Worm (Caenorhabditis elegans) whole organism, young adult: Measurements from ENCODE around the gene hum-8.

Source experiments
- B0019.2 ChIP-seq: fragments of 200-800 bp; sonication (Bioruptor generic); conservative IDR thresholded peaks from 2 replicates; pipeline ENCODE4 v1.3.6; 2022; ENCODE audit warnings: missing genetic modification reagents, missing genetic modification characterization, missing compliant biosample characterization
- B0035.1 ChIP-seq: sonication (generic microtip); optimal IDR thresholded peaks from 2 replicates; lab custom pipeline; 2016; ENCODE audit warnings: missing genetic modification characterization, mild to moderate bottlenecking, missing compliant biosample characterization, missing genotype, missing genetic modification reagents
- B0261.1 ChIP-seq: sonication (generic microtip); optimal IDR thresholded peaks from 2 replicates; lab custom pipeline; 2016; ENCODE audit warnings: mild to moderate bottlenecking, missing genetic modification characterization, moderate library complexity, missing compliant biosample characterization
- B0336.3 ChIP-seq: fragments of 200-800 bp; sonication (Bioruptor generic); IDR thresholded peaks from 2 replicates; pipeline ENCODE4 v1.3.6; 2022; ENCODE audit warnings: missing genetic modification characterization, missing compliant biosample characterization
- D2030.7 ChIP-seq: fragments of 200-800 bp; sonication (Bioruptor generic); IDR thresholded peaks from 2 replicates; pipeline ENCODE4 v1.3.6; 2022; ENCODE audit warnings: missing genetic modification reagents, missing genetic modification characterization, missing compliant biosample characterization
- F10E7.11 ChIP-seq: sonication (generic microtip); optimal IDR thresholded peaks from 2 replicates; lab custom pipeline; 2017; ENCODE audit warnings: mild to moderate bottlenecking, missing genetic modification characterization, moderate library complexity, missing compliant biosample characterization
- F22D6.2 ChIP-seq: sonication (generic microtip); optimal IDR thresholded peaks from 2 replicates; lab custom pipeline; 2016; ENCODE audit warnings: mild to moderate bottlenecking, missing genetic modification characterization, missing compliant biosample characterization
- F33H1.4 ChIP-seq: fragments of 200-800 bp; sonication (Bioruptor generic); IDR thresholded peaks from 2 replicates; pipeline ENCODE4 v1.3.6; 2022; ENCODE audit warnings: missing genetic modification reagents, missing genetic modification characterization, missing compliant biosample characterization
- K11D2.4 ChIP-seq: fragments of 200-800 bp; sonication (Bioruptor generic); IDR thresholded peaks from 2 replicates; pipeline ENCODE4 v1.3.6; 2022; ENCODE audit warnings: missing genetic modification reagents, missing genetic modification characterization, missing compliant biosample characterization
- Y79H2A.3 ChIP-seq: fragments of 200-800 bp; sonication (Bioruptor generic); conservative IDR thresholded peaks from 2 replicates; pipeline ENCODE4 v1.3.6; 2022; ENCODE audit warnings: missing genetic modification reagents, missing genetic modification characterization, missing compliant biosample characterization
- ama-1 ChIP-seq, 3 experiments: fragments of 150-350 bp in 1 of 3; sonication (generic microtip) in 2 of 3; optimal IDR thresholded peaks; 2 replicates each; lab custom pipeline; 2014 to 2018; ENCODE audit warnings: missing biosample characterization in 2 of 3, missing genetic modification characterization in 2 of 3, missing genetic modification reagents in 2 of 3
- aptf-2 ChIP-seq: fragments of 200-800 bp; sonication (Bioruptor generic); conservative IDR thresholded peaks from 2 replicates; pipeline ENCODE4 v1.3.6; 2022; ENCODE audit warnings: missing genetic modification reagents, missing genetic modification characterization, missing compliant biosample characterization
- athp-1 ChIP-seq: sonication (generic microtip); optimal IDR thresholded peaks from 2 replicates; lab custom pipeline; 2017; ENCODE audit warnings: mild to moderate bottlenecking, missing genetic modification characterization, missing compliant biosample characterization
- attf-6 ChIP-seq: fragments of 200-800 bp; sonication (Bioruptor generic); IDR thresholded peaks from 2 replicates; pipeline ENCODE4 v1.3.6; 2022; ENCODE audit warnings: missing genetic modification reagents, missing genetic modification characterization, missing compliant biosample characterization
- bed-1 ChIP-seq: fragments of 200-800 bp; sonication (Bioruptor generic); IDR thresholded peaks from 2 replicates; pipeline ENCODE4 v1.3.6; 2022; ENCODE audit warnings: missing genetic modification reagents, missing genetic modification characterization, missing compliant biosample characterization
- cebp-1 ChIP-seq, 2 experiments: fragments of 200-800 bp in 1 of 2; sonication (Bioruptor generic) in 1 of 2; sonication (generic microtip) in 1 of 2; IDR thresholded peaks in 1 of 2; optimal IDR thresholded peaks in 1 of 2; 2 replicates each; pipeline versions ENCODE4 v1.3.6 to Lab custom; 2017 to 2022; ENCODE audit warnings: missing compliant biosample characterization in 2 of 2, missing genetic modification characterization in 2 of 2, mild to moderate bottlenecking in 1 of 2, missing genetic modification reagents in 1 of 2, moderate library complexity in 1 of 2
- cebp-2 ChIP-seq: fragments of 200-800 bp; sonication (Bioruptor generic); IDR thresholded peaks from 2 replicates; pipeline ENCODE4 v1.3.6; 2022; ENCODE audit warnings: missing genetic modification characterization, missing compliant biosample characterization
- ceh-40 ChIP-seq: fragments of 200-800 bp; sonication (Bioruptor generic); IDR thresholded peaks from 2 replicates; pipeline ENCODE4 v1.3.6; 2022; ENCODE audit warnings: missing genetic modification characterization, missing compliant biosample characterization
- ceh-58 ChIP-seq: fragments of 200-800 bp; sonication (Bioruptor generic); IDR thresholded peaks from 2 replicates; pipeline ENCODE4 v1.3.6; 2022; ENCODE audit warnings: missing genetic modification characterization, missing compliant biosample characterization
- ceh-91 ChIP-seq: fragments of 200-800 bp; sonication (Bioruptor generic); IDR thresholded peaks from 2 replicates; pipeline ENCODE4 v1.3.6; 2022; ENCODE audit warnings: missing genetic modification reagents, missing genetic modification characterization, missing compliant biosample characterization
- chd-7 ChIP-seq: sonication (generic microtip); optimal IDR thresholded peaks from 2 replicates; lab custom pipeline; 2016; ENCODE audit warnings: mild to moderate bottlenecking, missing genetic modification characterization, moderate library complexity, missing compliant biosample characterization
- die-1 ChIP-seq: sonication (generic microtip); optimal IDR thresholded peaks from 2 replicates; lab custom pipeline; 2016; ENCODE audit warnings: missing genotype, mild to moderate bottlenecking, missing genetic modification characterization, missing compliant biosample characterization
- egl-44 ChIP-seq: fragments of 200-800 bp; sonication (Bioruptor generic); IDR thresholded peaks from 2 replicates; pipeline ENCODE4 v1.3.6; 2022; ENCODE audit warnings: missing genetic modification reagents, missing genetic modification characterization, missing compliant biosample characterization
- ets-4 ChIP-seq: fragments of 200-800 bp; sonication (Bioruptor generic); optimal IDR thresholded peaks from 2 replicates; lab custom pipeline; 2018; ENCODE audit warnings: mild to moderate bottlenecking, missing genetic modification characterization, missing compliant biosample characterization
- hlh-26 ChIP-seq: fragments of 200-800 bp; sonication (Bioruptor generic); conservative IDR thresholded peaks from 2 replicates; pipeline ENCODE4 v1.3.6; 2022; ENCODE audit warnings: missing genetic modification reagents, missing genetic modification characterization, missing compliant biosample characterization
- hmg-1.2 ChIP-seq: fragments of 200-800 bp; sonication (Bioruptor generic); IDR thresholded peaks from 2 replicates; pipeline ENCODE4 v1.3.6; 2022; ENCODE audit warnings: missing genetic modification reagents, missing genetic modification characterization, missing compliant biosample characterization
- hmg-20 ChIP-seq: fragments of 200-800 bp; sonication (Bioruptor generic); IDR thresholded peaks from 2 replicates; pipeline ENCODE4 v1.3.6; 2022; ENCODE audit warnings: missing genetic modification reagents, missing genetic modification characterization, missing compliant biosample characterization
- hrde-1 ChIP-seq: sonication (generic microtip); optimal IDR thresholded peaks from 2 replicates; lab custom pipeline; 2016; ENCODE audit warnings: missing genetic modification characterization, mild to moderate bottlenecking, missing compliant biosample characterization, moderate library complexity, missing genotype, missing genetic modification reagents, borderline replicate concordance
- hsf-1 ChIP-seq: fragments of 200-800 bp; sonication (Bioruptor generic); IDR thresholded peaks from 2 replicates; pipeline ENCODE4 v1.3.6; 2022; ENCODE audit warnings: missing genetic modification reagents, missing genetic modification characterization, missing compliant biosample characterization
- lin-35 ChIP-seq, 3 experiments: fragments of 150-350 bp in 2 of 3; sonication (generic microtip) in 1 of 3; optimal IDR thresholded peaks; 2 replicates each; lab custom pipeline; 2014 to 2018; ENCODE audit warnings: missing biosample characterization in 3 of 3, missing genetic modification characterization in 3 of 3, missing genetic modification reagents in 3 of 3
- lsl-1 ChIP-seq: fragments of 200-800 bp; sonication (Bioruptor generic); optimal IDR thresholded peaks from 2 replicates; lab custom pipeline; 2018; ENCODE audit warnings: mild to moderate bottlenecking, missing genetic modification characterization, moderate library complexity, missing compliant biosample characterization
- madf-10 ChIP-seq: sonication (generic microtip); optimal IDR thresholded peaks from 2 replicates; lab custom pipeline; 2016; ENCODE audit warnings: mild to moderate bottlenecking, missing genetic modification characterization, missing compliant biosample characterization
- madf-3 ChIP-seq: fragments of 200-800 bp; sonication (Bioruptor generic); IDR thresholded peaks from 2 replicates; pipeline ENCODE4 v1.3.6; 2022; ENCODE audit warnings: missing genetic modification reagents, missing genetic modification characterization, missing compliant biosample characterization
- nfyb-1 ChIP-seq: fragments of 200-800 bp; sonication (Bioruptor generic); IDR thresholded peaks from 2 replicates; pipeline ENCODE4 v1.3.6; 2022; ENCODE audit warnings: missing genetic modification reagents, missing genetic modification characterization, missing compliant biosample characterization
- nhr-120 ChIP-seq: fragments of 200-800 bp; sonication (Bioruptor generic); IDR thresholded peaks from 2 replicates; pipeline ENCODE4 v1.3.6; 2022; ENCODE audit warnings: missing genetic modification characterization, missing compliant biosample characterization
- nhr-179 ChIP-seq: sonication (generic microtip); optimal IDR thresholded peaks from 2 replicates; lab custom pipeline; 2016; ENCODE audit warnings: mild to moderate bottlenecking, missing genetic modification characterization, missing compliant biosample characterization
- nhr-80 ChIP-seq: sonication (generic microtip); optimal IDR thresholded peaks from 2 replicates; lab custom pipeline; 2016; ENCODE audit warnings: missing genetic modification characterization, missing compliant biosample characterization
- pbrm-1 ChIP-seq: fragments of 200-800 bp; sonication (Bioruptor generic); IDR thresholded peaks from 2 replicates; pipeline ENCODE4 v1.3.6; 2022; ENCODE audit warnings: missing genetic modification reagents, missing genetic modification characterization, missing compliant biosample characterization
- rec-8 ChIP-seq, 2 experiments: sonication (generic microtip); optimal IDR thresholded peaks; 2 replicates each; lab custom pipeline; 2016; ENCODE audit warnings: mild to moderate bottlenecking in 2 of 2, missing genetic modification characterization in 2 of 2, missing genetic modification reagents in 2 of 2, missing genotype in 2 of 2, missing biosample characterization in 1 of 2, missing compliant biosample characterization in 1 of 2, moderate library complexity in 1 of 2
- snpc-3.4 ChIP-seq: sonication (generic microtip); optimal IDR thresholded peaks from 2 replicates; lab custom pipeline; 2017; ENCODE audit warnings: missing genetic modification characterization, mild to moderate bottlenecking, missing compliant biosample characterization, antibody characterized with exemption, moderate library complexity, missing genotype, missing genetic modification reagents
- sptf-2 ChIP-seq: fragments of 200-800 bp; sonication (Bioruptor generic); optimal IDR thresholded peaks from 2 replicates; lab custom pipeline; 2018; ENCODE audit warnings: mild to moderate bottlenecking, missing genetic modification characterization, missing compliant biosample characterization
- tlf-1 ChIP-seq: fragments of 200-800 bp; sonication (Bioruptor generic); optimal IDR thresholded peaks from 2 replicates; lab custom pipeline; 2018; ENCODE audit warnings: mild to moderate bottlenecking, missing genetic modification characterization, missing compliant biosample characterization
- unc-62 ChIP-seq: fragments of 150-350 bp; optimal IDR thresholded peaks from 2 replicates; lab custom pipeline; 2014; ENCODE audit warnings: missing biosample characterization, missing genetic modification reagents, missing genetic modification characterization
- ztf-18 ChIP-seq: sonication (generic microtip); optimal IDR thresholded peaks from 2 replicates; lab custom pipeline; 2016; ENCODE audit warnings: missing genotype, mild to moderate bottlenecking, missing genetic modification characterization, missing compliant biosample characterization
- ztf-22 ChIP-seq: fragments of 200-800 bp; sonication (Bioruptor generic); optimal IDR thresholded peaks from 2 replicates; lab custom pipeline; 2018; ENCODE audit warnings: mild to moderate bottlenecking, missing genetic modification characterization, moderate library complexity, missing compliant biosample characterization
- ztf-28 ChIP-seq: fragments of 200-800 bp; sonication (Bioruptor generic); IDR thresholded peaks from 2 replicates; pipeline ENCODE4 v1.3.6; 2022; ENCODE audit warnings: missing genetic modification reagents, missing genetic modification characterization, missing compliant biosample characterization
- ztf-3 ChIP-seq: fragments of 200-800 bp; sonication (Bioruptor generic); optimal IDR thresholded peaks from 2 replicates; lab custom pipeline; 2018; ENCODE audit warnings: mild to moderate bottlenecking, missing genetic modification characterization, missing compliant biosample characterization
- ztf-6 ChIP-seq: fragments of 200-800 bp; sonication (Bioruptor generic); IDR thresholded peaks from 2 replicates; pipeline ENCODE4 v1.3.6; 2022; ENCODE audit warnings: missing genetic modification reagents, missing genetic modification characterization, missing compliant biosample characterization

Gene hum-8

ce11 chrIV:443622-444021, 3.3 kb upstream of the hum-8 start, which contains the start of gene mrpl-55 (continued):
- no peak for TF ChIP-seq hsf-1 (GFP tag; lab: Robert Waterston, UW)
- TF ChIP-seq cebp-2 (GFP tag; lab: Robert Waterston, UW), result no peak
- TF ChIP-seq egl-44, result no peak
- TF ChIP-seq hlh-26 (GFP tag; lab: Robert Waterston, UW), result no peak
- TF ChIP-seq ztf-3 (GFP tag; lab: Kevin White, UChicago), result no peak
- TF ChIP-seq nhr-179 (tag; lab: Kevin White, UChicago), result no peak
- TF ChIP-seq attf-6 (GFP tag; lab: Robert Waterston, UW), result no peak
- TF ChIP-seq ama-1 (optimal IDR thresholded peaks at IDR 0.05; lab: Kevin White, UChicago), result no peak
- TF ChIP-seq ama-1 (GFP tag; optimal IDR thresholded peaks at IDR 0.05; lab: Kevin White, UChicago), result no peak
- TF ChIP-seq aptf-2, result 0 out of 2 replicates have a peak, but pooled peaks have one; percentile 8
- peak; percentile 13; the same call in 1 of the 2 replicates for TF ChIP-seq K11D2.4 (GFP tag; lab: Robert Waterston, UW)
- TF ChIP-seq tlf-1 (GFP tag; lab: Kevin White, UChicago), result peak; percentile 27
- TF ChIP-seq chd-7 (tag; lab: Kevin White, UChicago), result no peak
- TF ChIP-seq D2030.7 (GFP tag; lab: Robert Waterston, UW), result peak; percentile 73
- TF ChIP-seq unc-62 (GFP tag; lab: Kevin White, UChicago), result no peak
- TF ChIP-seq ztf-18 (tag; lab: Kevin White, UChicago), result no peak
- no peak for TF ChIP-seq hrde-1 (tag; lab: Kevin White, UChicago)
- TF ChIP-seq hmg-1.2, result peak; percentile 73
- TF ChIP-seq lin-35 (GFP tag; optimal IDR thresholded peaks at IDR 0.05; lab: Kevin White, UChicago), result peak in 1 of 3 experiments; percentile 91
- peak; percentile 41 for TF ChIP-seq snpc-3.4
- no peak for TF ChIP-seq ceh-40 (GFP tag; lab: Robert Waterston, UW)
- no peak for TF ChIP-seq nfyb-1 (GFP tag; lab: Robert Waterston, UW)
- TF ChIP-seq B0261.1 (tag; lab: Kevin White, UChicago), result no peak
- no peak for TF ChIP-seq F10E7.11
- TF ChIP-seq ztf-6 (GFP tag; lab: Robert Waterston, UW), result 0 out of 2 replicates have a peak, but pooled peaks have one; percentile 11
- TF ChIP-seq F33H1.4 (GFP tag; lab: Robert Waterston, UW), result peak; percentile 51; the same call in 1 of the 2 replicates
- peak; percentile 21 for TF ChIP-seq madf-10 (tag; lab: Kevin White, UChicago)
- TF ChIP-seq sptf-2 (GFP tag; lab: Kevin White, UChicago), result no peak
- TF ChIP-seq die-1 (tag; lab: Kevin White, UChicago), result no peak
- no peak for TF ChIP-seq ztf-22 (GFP tag; lab: Kevin White, UChicago)
- no peak for TF ChIP-seq cebp-1 (GFP tag; IDR thresholded peaks at IDR 0.05; lab: Robert Waterston, UW)
- TF ChIP-seq cebp-1 (tag; optimal IDR thresholded peaks at IDR 0.05; lab: Kevin White, UChicago), result peak; percentile 59
- TF ChIP-seq bed-1 (GFP tag; lab: Robert Waterston, UW), result no peak
- no peak for TF ChIP-seq nhr-120 (GFP tag; lab: Robert Waterston, UW)
- TF ChIP-seq B0035.1, result no peak
- no peak for TF ChIP-seq ztf-28 (GFP tag; lab: Robert Waterston, UW)
- no peak for TF ChIP-seq Y79H2A.3
- TF ChIP-seq hmg-20 (GFP tag; lab: Robert Waterston, UW), result no peak
- peak; percentile 25 for TF ChIP-seq lsl-1 (GFP tag; lab: Kevin White, UChicago)
- peak; percentile 40; the same call in 1 of the 2 replicates for TF ChIP-seq B0336.3 (GFP tag; lab: Robert Waterston, UW)
- TF ChIP-seq pbrm-1 (GFP tag; lab: Robert Waterston, UW), result peak; percentile 47; the same call in 1 of the 2 replicates
- TF ChIP-seq ets-4 (GFP tag; lab: Kevin White, UChicago), result no peak
- peak; percentile 20 for TF ChIP-seq F22D6.2
- TF ChIP-seq ceh-91 (GFP tag; lab: Robert Waterston, UW), result no peak
- peak; percentile 49 for TF ChIP-seq athp-1 (tag; lab: Kevin White, UChicago)
- TF ChIP-seq nhr-80 (tag; lab: Kevin White, UChicago), result no peak
- TF ChIP-seq B0019.2 (GFP tag; lab: Robert Waterston, UW), result 0 out of 2 replicates have a peak, but pooled peaks have one; percentile 9
- no peak for TF ChIP-seq rec-8 (tag; optimal IDR thresholded peaks at IDR 0.05; lab: Kevin White, UChicago)
- TF ChIP-seq madf-3 (GFP tag; lab: Robert Waterston, UW), result no peak
- TF ChIP-seq ceh-58 (GFP tag; lab: Robert Waterston, UW), result no peak
